Worm (Caenorhabditis elegans) whole organism, L4 larva: ENCODE measurements around the gene F54H12.5.
"Not testable (repeated sequence)": the region's sequence is repeated elsewhere in the genome, so short reads cannot be mapped to it uniquely, and the experiment has no call there.

Source experiments
- F37D6.2 ChIP-seq: sonication (generic microtip); optimal IDR thresholded peaks from 2 replicates; lab custom pipeline; 2016; ENCODE audit warnings: mild to moderate bottlenecking, missing genetic modification characterization, missing compliant biosample characterization
- R02D3.7 ChIP-seq: fragments of 150-350 bp; sonication (generic microtip); optimal IDR thresholded peaks from 3 replicates; lab custom pipeline; 2014; ENCODE audit warnings: missing biosample characterization, missing genetic modification characterization
- ama-1 ChIP-seq: fragments of 150-350 bp; optimal IDR thresholded peaks from 2 replicates; lab custom pipeline; 2014; ENCODE audit warnings: inconsistent platforms, mixed read lengths
- egl-27 ChIP-seq: sonication (generic microtip); optimal IDR thresholded peaks from 3 replicates; lab custom pipeline; 2017; ENCODE audit warnings: missing biosample characterization, missing genetic modification reagents, missing genetic modification characterization
- fos-1 ChIP-seq: fragments of 150-350 bp; optimal IDR thresholded peaks from 2 replicates; lab custom pipeline; 2014; ENCODE audit warnings: missing biosample characterization, missing genetic modification characterization
- lin-15B ChIP-seq: fragments of 150-350 bp; sonication (generic microtip); optimal IDR thresholded peaks from 3 replicates; lab custom pipeline; 2014; ENCODE audit warnings: missing biosample characterization, missing genetic modification characterization
- lin-38 ChIP-seq: fragments of 200-800 bp; sonication (Bioruptor generic); IDR thresholded peaks from 2 replicates; pipeline ENCODE4 v1.3.6; 2022; ENCODE audit warnings: missing genetic modification reagents, missing genetic modification characterization, missing compliant biosample characterization
- nhr-25 ChIP-seq: sonication (generic microtip); optimal IDR thresholded peaks from 2 replicates; lab custom pipeline; 2017; ENCODE audit warnings: missing genetic modification characterization, mild to moderate bottlenecking, missing compliant biosample characterization, antibody characterized with exemption, moderate library complexity, borderline replicate concordance; ENCODE audit not compliant: insufficient read depth
- nhr-28 ChIP-seq: fragments of 150-350 bp; optimal IDR thresholded peaks from 2 replicates; lab custom pipeline; 2014; ENCODE audit warnings: missing biosample characterization, missing genetic modification characterization
- nhr-6 ChIP-seq: fragments of 150-350 bp; optimal IDR thresholded peaks from 2 replicates; lab custom pipeline; 2014; ENCODE audit warnings: missing biosample characterization, missing genetic modification characterization
- sdz-12 ChIP-seq: fragments of 200-800 bp; sonication (Bioruptor generic); optimal IDR thresholded peaks from 2 replicates; lab custom pipeline; 2018; ENCODE audit warnings: mild to moderate bottlenecking, missing genetic modification characterization, missing compliant biosample characterization
- skn-1 ChIP-seq: fragments of 150-350 bp; optimal IDR thresholded peaks from 2 replicates; lab custom pipeline; 2014; ENCODE audit warnings: missing biosample characterization, missing genetic modification characterization
- zip-11 ChIP-seq: fragments of 200-800 bp; sonication (Bioruptor generic); IDR thresholded peaks from 2 replicates; pipeline ENCODE4 v1.3.6; 2022; ENCODE audit warnings: missing genetic modification characterization, missing compliant biosample characterization

- not testable (repeated sequence) for TF ChIP-seq egl-27 (tag; lab: Kevin White, UChicago); ama-1 (lab: Kevin White, UChicago); fos-1; F37D6.2 (tag; lab: Kevin White, UChicago); zip-11; nhr-28 (tag; lab: Kevin White, UChicago); sdz-12 (GFP tag; lab: Kevin White, UChicago); skn-1; R02D3.7 (tag; lab: Kevin White, UChicago); nhr-6; lin-38; nhr-25 (tag; lab: Kevin White, UChicago); lin-15B (tag; lab: Kevin White, UChicago)
Observed at ce11 chrIII:7962641-7963040, 9.3 kb downstream of the F54H12.5 start, which contains the start of gene F54H12.4.
